Fruit fly (Drosophila melanogaster): Measurements from ENCODE around the gene CG42570.

The CG42570 gene

dm6 chr3L:15717519-15717918 is at the start of gene CG42570:
CG42570 (plus strand) TSS chr3L:15717819.
- no peak for TF ChIP-seq ttk (optimal IDR thresholded peaks at IDR 0.05)
- TF ChIP-seq Sin3A (optimal IDR thresholded peaks at IDR 0.05) = no peak
- TF ChIP-seq h (optimal IDR thresholded peaks at IDR 0.05) = no peak
- TF ChIP-seq insv (optimal IDR thresholded peaks at IDR 0.05) = no peak
- TF ChIP-seq Myc (optimal IDR thresholded peaks at IDR 0.05) = no peak
- no peak for TF ChIP-seq psq (optimal IDR thresholded peaks at IDR 0.05)

- TF ChIP-seq Sin3A (optimal IDR thresholded peaks at IDR 0.05) (no peak), psq (optimal IDR thresholded peaks at IDR 0.05) (no peak), Myc (optimal IDR thresholded peaks at IDR 0.05) (no peak), ttk (optimal IDR thresholded peaks at IDR 0.05) (no peak), insv (optimal IDR thresholded peaks at IDR 0.05) (no peak), h (optimal IDR thresholded peaks at IDR 0.05) (no peak)
Measured at dm6 chr3L:15669939-15670338, 47.7 kb upstream of the CG42570 start.

dm6 chr3L:15670455-15670854 is 47.2 kb upstream of the CG42570 start:
- TF ChIP-seq psq (optimal IDR thresholded peaks at IDR 0.05) = no peak

dm6 chr3L:15672800-15673199 is 44.8 kb upstream of the CG42570 start:
- TF ChIP-seq insv (optimal IDR thresholded peaks at IDR 0.05) (no peak), ttk (optimal IDR thresholded peaks at IDR 0.05) (no peak)

- TF ChIP-seq psq (optimal IDR thresholded peaks at IDR 0.05) = no peak
Measured at dm6 chr3L:15675111-15675510, 42.5 kb upstream of the CG42570 start.

- TF ChIP-seq psq (optimal IDR thresholded peaks at IDR 0.05) (no peak), insv (optimal IDR thresholded peaks at IDR 0.05) (no peak)
Measured at dm6 chr3L:15677662-15678061, 40.0 kb upstream of the CG42570 start.

dm6 chr3L:15678284-15678683 is 39.3 kb upstream of the CG42570 start:
- TF ChIP-seq psq (optimal IDR thresholded peaks at IDR 0.05) (no peak), ttk (optimal IDR thresholded peaks at IDR 0.05) (no peak), Myc (optimal IDR thresholded peaks at IDR 0.05) (no peak), h (optimal IDR thresholded peaks at IDR 0.05) (no peak), Sin3A (optimal IDR thresholded peaks at IDR 0.05) (no peak), insv (optimal IDR thresholded peaks at IDR 0.05) (no peak)

- TF ChIP-seq ttk (optimal IDR thresholded peaks at IDR 0.05) (no peak), psq (optimal IDR thresholded peaks at IDR 0.05) (no peak), h (optimal IDR thresholded peaks at IDR 0.05) (no peak), Sin3A (optimal IDR thresholded peaks at IDR 0.05) (no peak), insv (optimal IDR thresholded peaks at IDR 0.05) (no peak), Myc (optimal IDR thresholded peaks at IDR 0.05) (no peak)
Measured at dm6 chr3L:15679420-15679819, 38.2 kb upstream of the CG42570 start, which contains the start of gene CG7304. CG7304 (plus strand) TSS chr3L:15679720.

dm6 chr3L:15683345-15683922 is 34.2 kb upstream of the CG42570 start, which contains the start of the genes CG7579 and Pgant8:
CG7579 (minus strand) TSS chr3L:15683445.
Pgant8 (plus strand) TSS chr3L:15683872.
- TF ChIP-seq h (optimal IDR thresholded peaks at IDR 0.05) (no peak), psq (optimal IDR thresholded peaks at IDR 0.05) (no peak), Myc (optimal IDR thresholded peaks at IDR 0.05) (no peak), Sin3A (optimal IDR thresholded peaks at IDR 0.05) (no peak), ttk (optimal IDR thresholded peaks at IDR 0.05) (no peak), insv (optimal IDR thresholded peaks at IDR 0.05) (no peak)

- TF ChIP-seq insv (optimal IDR thresholded peaks at IDR 0.05) = no peak
- no peak for TF ChIP-seq psq (optimal IDR thresholded peaks at IDR 0.05)
- TF ChIP-seq ttk (optimal IDR thresholded peaks at IDR 0.05) = no peak
Measured at dm6 chr3L:15684017-15684416, 33.6 kb upstream of the CG42570 start.

dm6 chr3L:15687802-15688201 is 29.8 kb upstream of the CG42570 start, which contains the start of gene CG34452:
CG34452 (minus strand) TSS chr3L:15687902.
- no peak for TF ChIP-seq Sin3A (optimal IDR thresholded peaks at IDR 0.05)
- TF ChIP-seq Myc (optimal IDR thresholded peaks at IDR 0.05) = no peak
- no peak for TF ChIP-seq insv (optimal IDR thresholded peaks at IDR 0.05)
- no peak for TF ChIP-seq h (optimal IDR thresholded peaks at IDR 0.05)
- no peak for TF ChIP-seq psq (optimal IDR thresholded peaks at IDR 0.05)

- TF ChIP-seq Myc (optimal IDR thresholded peaks at IDR 0.05) = no peak
Measured at dm6 chr3L:15689518-15689917, 28.1 kb upstream of the CG42570 start.

- TF ChIP-seq h (optimal IDR thresholded peaks at IDR 0.05) = no peak
- no peak for TF ChIP-seq insv (optimal IDR thresholded peaks at IDR 0.05)
- TF ChIP-seq ttk (optimal IDR thresholded peaks at IDR 0.05) = no peak
- no peak for TF ChIP-seq psq (optimal IDR thresholded peaks at IDR 0.05)
- TF ChIP-seq Sin3A (optimal IDR thresholded peaks at IDR 0.05) = no peak
- TF ChIP-seq Myc (optimal IDR thresholded peaks at IDR 0.05) = no peak
Measured at dm6 chr3L:15690711-15691591, 26.7 kb upstream of the CG42570 start.

Data from Kc167 (cell line).